Fruit fly (Drosophila melanogaster) whole organism, prepupa: ENCODE results near the gene CG3349.

Experiments
- Blimp-1 ChIP-seq: fragments of 200-800 bp; sonication (Bioruptor generic); optimal IDR thresholded peaks from 3 replicates; lab custom pipeline; 2017; ENCODE audit warnings: missing biosample characterization, missing genetic modification characterization, mild to moderate bottlenecking, moderate library complexity, missing genetic modification reagents
- CG11294 ChIP-seq: fragments of 200-800 bp; sonication (Bioruptor generic); IDR thresholded peaks from 2 replicates; pipeline ENCODE4 v1.3.6; 2022; ENCODE audit warnings: missing biosample characterization, missing genetic modification characterization
- CG16779 ChIP-seq: fragments of 200-800 bp; sonication (Bioruptor generic); optimal IDR thresholded peaks from 3 replicates; lab custom pipeline; 2017; ENCODE audit warnings: missing biosample characterization, mild to moderate bottlenecking, missing genetic modification characterization
- CG32006 ChIP-seq: fragments of 200-800 bp; sonication (Bioruptor generic); optimal IDR thresholded peaks from 3 replicates; lab custom pipeline; 2017; ENCODE audit warnings: missing biosample characterization, mild to moderate bottlenecking, missing genetic modification characterization
- CG4318 ChIP-seq: fragments of 200-800 bp; sonication (Bioruptor generic); optimal IDR thresholded peaks from 3 replicates; lab custom pipeline; 2017; ENCODE audit warnings: missing biosample characterization, mild to moderate bottlenecking, missing genetic modification characterization
- CG6163 ChIP-seq: fragments of 200-800 bp; sonication (Bioruptor generic); IDR thresholded peaks from 3 replicates; pipeline ENCODE4 v1.3.6; 2022; ENCODE audit warnings: missing biosample characterization, missing genetic modification characterization
- CG6792 ChIP-seq: fragments of 200-800 bp; sonication (Bioruptor generic); optimal IDR thresholded peaks from 3 replicates; lab custom pipeline; 2016; ENCODE audit warnings: missing biosample characterization, missing genetic modification characterization
- CG6808 ChIP-seq: fragments of 200-800 bp; sonication (Bioruptor generic); optimal IDR thresholded peaks from 3 replicates; lab custom pipeline; 2017; ENCODE audit warnings: missing biosample characterization, missing genetic modification characterization, mild to moderate bottlenecking, moderate library complexity, missing genetic modification reagents
- CG7368 ChIP-seq: fragments of 200-800 bp; sonication (Bioruptor generic); optimal IDR thresholded peaks from 3 replicates; lab custom pipeline; 2016; ENCODE audit warnings: missing biosample characterization, missing genetic modification characterization
- CG8632 ChIP-seq: fragments of 200-800 bp; sonication (Bioruptor generic); optimal IDR thresholded peaks from 3 replicates; lab custom pipeline; 2016; ENCODE audit warnings: missing biosample characterization, missing genetic modification characterization
- Ets21C ChIP-seq: fragments of 200-800 bp; sonication (Bioruptor generic); optimal IDR thresholded peaks from 3 replicates; lab custom pipeline; 2016; ENCODE audit warnings: missing biosample characterization, missing genetic modification characterization
- Gug ChIP-seq: fragments of 200-800 bp; sonication (Bioruptor generic); IDR thresholded peaks from 2 replicates; pipeline ENCODE4 v1.3.6; 2022; ENCODE audit warnings: missing biosample characterization, missing genetic modification characterization
- Met ChIP-seq: fragments of 200-800 bp; sonication (Bioruptor generic); optimal IDR thresholded peaks from 3 replicates; lab custom pipeline; 2016; ENCODE audit warnings: missing biosample characterization, missing genetic modification characterization
- OdsH ChIP-seq: fragments of 200-800 bp; sonication (Bioruptor generic); optimal IDR thresholded peaks from 3 replicates; lab custom pipeline; 2016; ENCODE audit warnings: missing biosample characterization, missing genetic modification characterization
- Sox102F ChIP-seq: fragments of 200-800 bp; sonication (Bioruptor generic); optimal IDR thresholded peaks from 2 replicates; lab custom pipeline; 2016; ENCODE audit warnings: missing biosample characterization, mild to moderate bottlenecking, missing genetic modification characterization
- Sox15 ChIP-seq: fragments of 200-800 bp; sonication (Bioruptor generic); optimal IDR thresholded peaks from 3 replicates; lab custom pipeline; 2016; ENCODE audit warnings: missing biosample characterization, missing genetic modification characterization
- acj6 ChIP-seq: fragments of 200-800 bp; sonication (Bioruptor generic); optimal IDR thresholded peaks from 3 replicates; lab custom pipeline; 2016; ENCODE audit warnings: missing biosample characterization, missing genetic modification characterization
- cyc ChIP-seq: fragments of 200-800 bp; sonication (Bioruptor generic); optimal IDR thresholded peaks from 3 replicates; lab custom pipeline; 2016; ENCODE audit warnings: missing biosample characterization, missing genetic modification characterization
- dac ChIP-seq: fragments of 200-800 bp; sonication (Bioruptor generic); optimal IDR thresholded peaks from 2 replicates; lab custom pipeline; 2017; ENCODE audit warnings: missing biosample characterization, mild to moderate bottlenecking, missing genetic modification characterization
- esn ChIP-seq: fragments of 200-800 bp; sonication (Bioruptor generic); optimal IDR thresholded peaks from 2 replicates; lab custom pipeline; 2016; ENCODE audit warnings: missing biosample characterization, mild to moderate bottlenecking, missing genetic modification characterization, moderate library complexity
- fd59A ChIP-seq: fragments of 200-800 bp; sonication (Bioruptor generic); optimal IDR thresholded peaks from 2 replicates; lab custom pipeline; 2017; ENCODE audit warnings: missing biosample characterization, mild to moderate bottlenecking, missing genetic modification characterization, missing genetic modification reagents
- fkh ChIP-seq: fragments of 200-800 bp; sonication (Bioruptor generic); optimal IDR thresholded peaks from 3 replicates; lab custom pipeline; 2017; ENCODE audit warnings: missing biosample characterization, mild to moderate bottlenecking, missing genetic modification characterization, moderate library complexity
- salr ChIP-seq, 2 experiments: fragments of 200-800 bp; sonication (Bioruptor generic); optimal IDR thresholded peaks; 3 replicates each; lab custom pipeline; 2016 to 2018; ENCODE audit warnings: missing biosample characterization in 2 of 2, missing genetic modification characterization in 2 of 2, mild to moderate bottlenecking in 1 of 2
- spab ChIP-seq: fragments of 200-800 bp; sonication (Bioruptor generic); optimal IDR thresholded peaks from 2 replicates; lab custom pipeline; 2017; ENCODE audit warnings: missing biosample characterization, mild to moderate bottlenecking, missing genetic modification characterization, missing genetic modification reagents
- svp ChIP-seq: fragments of 200-800 bp; sonication (Bioruptor generic); peaks from one replicate; lab custom pipeline; 2016; ENCODE audit warnings: missing biosample characterization, missing genetic modification characterization

The CG3349 gene

DNA sequence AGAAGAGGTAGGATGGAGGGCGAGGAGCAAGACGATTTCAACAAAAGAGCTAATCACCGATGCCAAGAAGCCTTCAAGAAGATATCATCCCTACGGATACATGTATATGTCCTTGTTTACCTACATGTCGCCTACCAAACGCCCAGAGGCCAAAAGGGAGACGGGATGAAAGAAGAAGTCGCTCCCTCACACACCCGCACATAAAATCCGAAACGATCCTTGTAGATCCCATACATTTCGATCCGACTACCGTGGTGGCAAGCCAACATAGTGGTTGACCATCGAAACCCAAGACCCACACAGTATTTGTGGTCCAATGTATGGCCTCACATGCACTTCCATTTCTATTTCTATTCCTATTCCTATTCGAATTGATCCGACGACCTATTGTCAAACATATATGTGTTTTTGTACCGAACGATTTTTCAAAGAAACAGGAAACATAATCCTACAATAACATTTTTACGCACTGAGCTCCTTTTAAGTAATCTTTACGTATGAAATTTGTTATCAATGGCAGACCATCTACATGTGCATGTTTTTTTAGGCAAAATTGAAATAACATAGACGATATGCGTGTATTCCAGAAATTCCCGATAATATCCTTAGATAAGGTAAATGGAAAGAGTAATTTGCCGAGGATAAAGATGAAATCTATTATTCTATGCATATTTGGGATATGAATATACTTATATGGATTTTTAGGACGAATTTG, 20.6 kb upstream of the CG3349 start:
- TF ChIP-seq CG32006 (GFP tag; lab: Kevin White, UChicago) (no peak), CG4318 (GFP tag; lab: Kevin White, UChicago) (no peak), esn (GFP tag; lab: Kevin White, UChicago) (no peak)

DNA sequence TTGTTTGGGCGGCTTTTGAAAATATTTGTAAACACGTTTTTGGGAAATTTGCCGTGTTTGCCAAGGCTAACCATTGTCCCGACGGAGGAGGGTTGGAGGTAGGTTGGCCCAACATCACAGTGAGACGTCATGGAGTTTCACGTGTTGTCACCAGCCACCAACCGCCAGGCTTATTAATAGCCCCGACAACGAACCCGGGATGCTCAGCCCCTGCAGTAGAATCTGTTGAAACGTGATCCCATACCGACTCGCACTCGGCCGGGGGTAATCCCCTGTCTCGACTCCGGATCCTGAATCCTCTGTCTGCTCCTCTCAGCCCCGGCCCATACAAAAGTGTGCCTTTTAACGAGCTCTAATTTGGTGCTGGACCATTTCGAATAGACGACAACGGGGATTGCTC, 18.9 kb upstream of the CG3349 start:
- TF ChIP-seq Sox102F (GFP tag; lab: Kevin White, UChicago) = no peak
- TF ChIP-seq dac (GFP tag; lab: Kevin White, UChicago) = no peak
- no peak for TF ChIP-seq spab (GFP tag; lab: Kevin White, UChicago)
- TF ChIP-seq cyc (GFP tag; lab: Kevin White, UChicago) = no peak
- no peak for TF ChIP-seq Ets21C (GFP tag; lab: Kevin White, UChicago)
- no peak for TF ChIP-seq svp
- TF ChIP-seq esn (GFP tag; lab: Kevin White, UChicago) = no peak
- TF ChIP-seq, all 60 proteins: peak for 0

DNA sequence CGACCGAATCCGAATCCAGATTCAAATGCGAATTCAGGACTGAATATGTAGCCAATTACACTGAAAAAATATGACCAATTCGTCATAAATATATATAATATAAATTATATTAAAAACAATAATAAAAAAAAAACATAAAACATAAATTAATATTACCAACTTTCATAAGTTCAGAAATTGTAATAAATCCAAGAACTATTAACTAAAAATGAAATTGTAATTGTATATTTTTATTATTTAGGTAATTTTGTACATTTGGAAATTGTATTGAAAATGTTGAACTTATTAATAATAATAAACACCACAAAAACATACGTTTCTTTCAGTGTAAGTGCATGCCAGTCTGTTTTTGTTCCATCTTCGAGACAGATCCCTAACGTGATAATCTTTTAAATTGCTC, 18.4 kb upstream of the CG3349 start:
- TF ChIP-seq CG8632 (GFP tag; lab: Kevin White, UChicago) = no peak
- no peak for TF ChIP-seq Blimp-1 (GFP tag; lab: Kevin White, UChicago)
- TF ChIP-seq OdsH (GFP tag; lab: Kevin White, UChicago) = no peak
- no peak for TF ChIP-seq CG6808 (GFP tag; lab: Kevin White, UChicago)
- TF ChIP-seq dac (GFP tag; lab: Kevin White, UChicago) = no peak
- no peak for TF ChIP-seq fd59A (GFP tag; lab: Kevin White, UChicago)
- no peak for TF ChIP-seq Sox102F (GFP tag; lab: Kevin White, UChicago)
- no peak for TF ChIP-seq Gug
- TF ChIP-seq acj6 = no peak
- no peak for TF ChIP-seq CG11294 (GFP tag; lab: Robert Waterston, UW)
- TF ChIP-seq CG6792 (GFP tag; lab: Kevin White, UChicago) = no peak

DNA sequence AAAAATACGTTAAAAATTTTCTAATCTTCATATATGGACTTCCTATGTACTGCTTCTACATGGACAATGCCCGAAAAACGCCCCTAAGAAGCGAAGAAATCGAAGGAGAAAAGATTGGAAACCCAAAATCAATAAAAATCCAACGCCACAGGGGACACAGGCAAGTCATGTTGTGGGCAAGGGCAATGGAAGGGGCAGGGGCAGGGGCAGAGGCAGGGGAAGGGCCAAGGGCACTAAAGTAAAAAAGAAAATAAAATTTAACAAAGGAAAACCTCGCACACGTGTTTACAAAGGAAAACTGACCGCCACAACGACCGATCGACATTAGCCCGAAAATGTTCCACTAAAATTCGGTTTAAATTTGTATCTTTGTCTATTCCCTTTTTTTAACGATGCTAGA, 16.7 kb upstream of the CG3349 start:
- TF ChIP-seq Ets21C (GFP tag; lab: Kevin White, UChicago) (no peak), CG16779 (tag; lab: Kevin White, UChicago) (no peak), fkh (GFP tag; lab: Kevin White, UChicago) (no peak), Met (no peak), cyc (GFP tag; lab: Kevin White, UChicago) (no peak), Sox15 (GFP tag; lab: Kevin White, UChicago) (no peak), CG6163 (no peak), dac (GFP tag; lab: Kevin White, UChicago) (no peak), CG7368 (GFP tag; lab: Kevin White, UChicago) (no peak)

DNA sequence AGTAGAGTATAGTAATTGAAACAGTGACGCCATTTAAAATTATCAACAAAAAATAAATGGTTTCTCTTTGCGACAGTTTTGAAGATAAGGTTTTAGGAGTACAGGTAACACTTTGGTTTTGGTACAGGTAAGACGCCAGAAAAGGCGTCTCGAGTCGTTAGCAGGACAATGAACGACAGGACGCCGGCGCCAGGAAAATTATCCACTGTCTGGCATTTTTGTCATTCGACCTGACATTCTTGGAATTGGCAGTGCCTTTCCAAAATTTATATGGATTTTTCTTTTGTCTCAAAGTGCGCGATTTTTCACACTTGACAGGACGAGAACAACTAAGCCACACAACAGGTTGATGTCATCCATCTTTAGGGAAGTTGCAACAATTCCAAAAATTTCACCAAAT, 14.6 kb upstream of the CG3349 start:
- no peak for TF ChIP-seq CG16779 (tag; lab: Kevin White, UChicago)
- TF ChIP-seq, all 60 proteins: peak for 0

DNA sequence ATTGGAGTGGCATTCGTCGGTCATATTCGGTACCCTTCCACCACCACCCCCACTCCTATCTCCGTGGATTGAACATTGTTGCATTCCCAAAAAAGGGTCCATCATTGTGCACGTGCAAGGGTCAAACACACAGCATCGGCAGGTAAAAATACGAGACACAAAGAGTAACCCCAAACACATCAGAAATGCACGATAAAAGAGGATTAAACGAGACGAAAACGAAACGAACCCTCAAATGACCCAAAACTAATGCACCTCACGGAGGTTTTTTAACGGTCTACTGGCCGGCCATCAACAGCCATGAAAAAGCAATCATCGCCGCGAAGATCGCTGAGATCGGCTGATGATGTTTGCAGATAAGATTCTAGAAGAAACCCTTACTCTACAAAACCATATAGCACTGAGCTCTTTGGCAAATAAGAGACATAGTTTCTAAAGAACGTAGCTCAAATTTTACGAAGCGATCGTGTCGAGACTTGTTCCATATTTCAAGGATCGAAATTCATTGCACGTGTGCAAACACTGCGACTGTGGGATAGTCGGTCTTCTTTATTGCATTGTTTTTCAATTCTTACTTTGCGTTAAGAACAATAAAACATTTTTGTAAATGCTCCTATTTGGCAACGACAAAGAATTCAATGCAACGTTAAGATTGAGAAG, 13.1 kb upstream of the CG3349 start:
- TF ChIP-seq salr (GFP tag; optimal IDR thresholded peaks at IDR 0.05; lab: Kevin White, UChicago) (no peak), svp (peak; percentile 1), Blimp-1 (GFP tag; lab: Kevin White, UChicago) (no peak), fkh (GFP tag; lab: Kevin White, UChicago) (no peak), Ets21C (GFP tag; lab: Kevin White, UChicago) (no peak)
